Worm (Caenorhabditis elegans) whole organism, L2 larva: ENCODE data around the gene bca-1.

Source experiments
- C34F6.9 ChIP-seq: fragments of 150-350 bp; optimal IDR thresholded peaks from 2 replicates; lab custom pipeline; 2014; ENCODE audit warnings: missing biosample characterization, missing genetic modification characterization
- F13H6.1 ChIP-seq: sonication (generic microtip); optimal IDR thresholded peaks from 2 replicates; lab custom pipeline; 2016; ENCODE audit warnings: missing genetic modification characterization, missing compliant biosample characterization
- R02D3.7 ChIP-seq: fragments of 150-350 bp; optimal IDR thresholded peaks from 2 replicates; lab custom pipeline; 2014; ENCODE audit warnings: missing biosample characterization, missing genetic modification characterization
- Y55F3AM.14 ChIP-seq: fragments of 200-800 bp; sonication (Bioruptor generic); optimal IDR thresholded peaks from 2 replicates; lab custom pipeline; 2018; ENCODE audit warnings: mild to moderate bottlenecking, missing genetic modification characterization, missing compliant biosample characterization
- ZK546.5 ChIP-seq: sonication (generic microtip); optimal IDR thresholded peaks from 2 replicates; lab custom pipeline; 2017; ENCODE audit warnings: missing biosample characterization, missing genetic modification characterization
- alr-1 ChIP-seq: fragments of 150-350 bp; optimal IDR thresholded peaks from 2 replicates; lab custom pipeline; 2014; ENCODE audit warnings: missing biosample characterization, missing genetic modification characterization
- aly-2 ChIP-seq: fragments of 150-350 bp; optimal IDR thresholded peaks from 2 replicates; lab custom pipeline; 2014; ENCODE audit warnings: missing biosample characterization, missing genetic modification characterization
- blmp-1 ChIP-seq: sonication (generic microtip); optimal IDR thresholded peaks from 2 replicates; lab custom pipeline; 2017; ENCODE audit warnings: missing genetic modification characterization, mild to moderate bottlenecking, missing compliant biosample characterization, antibody characterized with exemption, moderate library complexity; ENCODE audit not compliant: insufficient read depth
- ceh-82 ChIP-seq: fragments of 150-350 bp; optimal IDR thresholded peaks from 2 replicates; lab custom pipeline; 2014; ENCODE audit warnings: missing biosample characterization, missing genetic modification characterization
- crh-2 ChIP-seq: sonication (generic microtip); optimal IDR thresholded peaks from 2 replicates; lab custom pipeline; 2017; ENCODE audit warnings: missing biosample characterization, missing genetic modification characterization
- dmd-4 ChIP-seq: sonication (generic microtip); optimal IDR thresholded peaks from 2 replicates; lab custom pipeline; 2017; ENCODE audit warnings: missing biosample characterization, missing genetic modification characterization
- egl-27 ChIP-seq: sonication (generic microtip); optimal IDR thresholded peaks from 3 replicates; lab custom pipeline; 2017; ENCODE audit warnings: missing biosample characterization, missing genetic modification reagents, missing genetic modification characterization
- elt-1 ChIP-seq: fragments of 150-350 bp; optimal IDR thresholded peaks from 2 replicates; lab custom pipeline; 2014; ENCODE audit warnings: missing biosample characterization, missing genetic modification characterization
- fos-1 ChIP-seq: fragments of 150-350 bp; optimal IDR thresholded peaks from 2 replicates; lab custom pipeline; 2014; ENCODE audit warnings: missing biosample characterization, missing genetic modification characterization
- lin-13 ChIP-seq: fragments of 150-350 bp; optimal IDR thresholded peaks from 2 replicates; lab custom pipeline; 2014; ENCODE audit warnings: missing biosample characterization, missing genetic modification reagents, missing genetic modification characterization
- lin-39 ChIP-seq: fragments of 150-350 bp; optimal IDR thresholded peaks from 2 replicates; lab custom pipeline; 2014; ENCODE audit warnings: missing biosample characterization, missing genetic modification reagents, missing genetic modification characterization
- lsy-2 ChIP-seq, 2 experiments: fragments of 150-350 bp in 1 of 2; sonication (generic microtip) in 1 of 2; optimal IDR thresholded peaks; 2 replicates each; lab custom pipeline; 2014 to 2017; ENCODE audit warnings: missing biosample characterization in 2 of 2, missing genetic modification characterization in 2 of 2
- mab-5 ChIP-seq: fragments of 150-350 bp; optimal IDR thresholded peaks from 2 replicates; lab custom pipeline; 2014; ENCODE audit warnings: missing biosample characterization, missing genetic modification characterization
- mbf-1 ChIP-seq: sonication (generic microtip); optimal IDR thresholded peaks from 2 replicates; lab custom pipeline; 2017; ENCODE audit warnings: missing biosample characterization, missing genetic modification characterization
- mdl-1 ChIP-seq, 2 experiments: fragments of 150-350 bp in 1 of 2; sonication (generic microtip) in 1 of 2; optimal IDR thresholded peaks; 2 replicates each; lab custom pipeline; 2017; ENCODE audit warnings: missing biosample characterization in 2 of 2, missing genetic modification characterization in 2 of 2
- nhr-11 ChIP-seq: fragments of 150-350 bp; optimal IDR thresholded peaks from 2 replicates; lab custom pipeline; 2014; ENCODE audit warnings: missing biosample characterization, missing genetic modification characterization
- nhr-129 ChIP-seq: fragments of 150-350 bp; optimal IDR thresholded peaks from 2 replicates; lab custom pipeline; 2014; ENCODE audit warnings: missing biosample characterization, missing genetic modification characterization
- nhr-21 ChIP-seq: fragments of 150-350 bp; optimal IDR thresholded peaks from 2 replicates; lab custom pipeline; 2014; ENCODE audit warnings: missing biosample characterization, missing genetic modification characterization
- nhr-23 ChIP-seq: fragments of 150-350 bp; optimal IDR thresholded peaks from 2 replicates; lab custom pipeline; 2014; ENCODE audit warnings: missing biosample characterization, missing genetic modification reagents, missing genetic modification characterization
- nhr-237 ChIP-seq: fragments of 150-350 bp; optimal IDR thresholded peaks from 2 replicates; lab custom pipeline; 2014; ENCODE audit warnings: missing biosample characterization, missing genetic modification characterization
- nhr-6 ChIP-seq: fragments of 150-350 bp; optimal IDR thresholded peaks from 2 replicates; lab custom pipeline; 2014; ENCODE audit warnings: missing biosample characterization, missing genetic modification characterization
- nhr-77 ChIP-seq: fragments of 150-350 bp; optimal IDR thresholded peaks from 2 replicates; lab custom pipeline; 2014; ENCODE audit warnings: missing biosample characterization, missing genetic modification characterization
- peb-1 ChIP-seq: fragments of 150-350 bp; optimal IDR thresholded peaks from 2 replicates; lab custom pipeline; 2014; ENCODE audit warnings: missing biosample characterization, missing genetic modification characterization
- sem-4 ChIP-seq: fragments of 150-350 bp; optimal IDR thresholded peaks from 2 replicates; lab custom pipeline; 2014; ENCODE audit warnings: missing biosample characterization, missing genetic modification reagents, missing genetic modification characterization
- sma-3 ChIP-seq: sonication (generic microtip); optimal IDR thresholded peaks from 2 replicates; lab custom pipeline; 2016; ENCODE audit warnings: missing genetic modification reagents, missing genetic modification characterization, missing compliant biosample characterization
- sma-9 ChIP-seq, 2 experiments: fragments of 150-350 bp in 1 of 2; sonication (generic microtip) in 1 of 2; optimal IDR thresholded peaks; 2 replicates each; lab custom pipeline; 2014 to 2016; ENCODE audit warnings: missing genetic modification characterization in 2 of 2, mild to moderate bottlenecking in 1 of 2, missing biosample characterization in 1 of 2, missing compliant biosample characterization in 1 of 2, missing genetic modification reagents in 1 of 2, moderate library complexity in 1 of 2
- unc-39 ChIP-seq: fragments of 150-350 bp; optimal IDR thresholded peaks from 2 replicates; lab custom pipeline; 2014; ENCODE audit warnings: missing biosample characterization, missing genetic modification characterization
- unc-55 ChIP-seq: fragments of 150-350 bp; sonication (generic microtip); optimal IDR thresholded peaks from 3 replicates; lab custom pipeline; 2014; ENCODE audit warnings: missing biosample characterization, missing genetic modification reagents, missing genetic modification characterization
- unc-62 ChIP-seq: fragments of 150-350 bp; optimal IDR thresholded peaks from 2 replicates; lab custom pipeline; 2014; ENCODE audit warnings: missing biosample characterization, missing genetic modification reagents, missing genetic modification characterization
- zag-1 ChIP-seq: fragments of 150-350 bp; optimal IDR thresholded peaks from 2 replicates; lab custom pipeline; 2014; ENCODE audit warnings: missing biosample characterization, missing genetic modification characterization
- ztf-11 ChIP-seq: sonication (generic microtip); optimal IDR thresholded peaks from 2 replicates; lab custom pipeline; 2017; ENCODE audit warnings: missing biosample characterization, missing genetic modification characterization

bca-1 gene

DNA sequence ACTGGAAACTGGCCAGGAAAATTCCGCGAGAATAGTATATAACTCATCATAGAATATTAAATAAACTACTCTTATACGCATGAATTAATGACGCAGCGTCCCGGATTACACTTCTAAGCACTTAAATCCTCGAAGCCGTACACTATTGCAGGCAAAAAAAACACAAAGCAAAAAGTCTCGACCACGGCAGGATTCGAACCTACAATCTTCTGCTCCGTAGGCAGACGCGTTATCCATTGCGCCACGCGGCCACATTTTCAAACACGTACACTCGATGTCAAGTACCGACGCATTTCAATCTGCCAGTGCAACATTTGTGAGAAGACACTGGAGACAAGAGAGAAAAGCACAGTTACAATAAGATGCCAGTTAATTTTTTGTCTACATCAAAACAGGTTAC is 15.3 kb upstream of the bca-1 start:
- no peak for TF ChIP-seq alr-1 (tag; lab: Kevin White, UChicago)
- peak; percentile 27 for TF ChIP-seq nhr-21 (tag; lab: Kevin White, UChicago)
- peak in 1 of 2 experiments; percentile 21 for TF ChIP-seq lsy-2 (tag; optimal IDR thresholded peaks at IDR 0.05; lab: Kevin White, UChicago)
- TF ChIP-seq nhr-6 (tag; lab: Kevin White, UChicago) = no peak
- peak; percentile 34 for TF ChIP-seq Y55F3AM.14 (GFP tag; lab: Kevin White, UChicago)
- TF ChIP-seq R02D3.7 (tag; lab: Kevin White, UChicago) = no peak
- peak; percentile 53 for TF ChIP-seq egl-27 (tag; lab: Kevin White, UChicago)
- no peak for TF ChIP-seq nhr-77 (tag; lab: Kevin White, UChicago)
- TF ChIP-seq C34F6.9 (tag; lab: Kevin White, UChicago) = peak; percentile 57
- TF ChIP-seq ceh-82 (tag; lab: Kevin White, UChicago) = no peak
- TF ChIP-seq ztf-11 (tag; lab: Kevin White, UChicago) = no peak
- TF ChIP-seq unc-62 = no peak
- peak; percentile 43 for TF ChIP-seq lin-13
- no peak for TF ChIP-seq dmd-4 (tag; lab: Kevin White, UChicago)
- no peak for TF ChIP-seq nhr-11
- no peak for TF ChIP-seq peb-1 (tag; lab: Kevin White, UChicago)
- peak; percentile 38 for TF ChIP-seq F13H6.1 (tag; lab: Kevin White, UChicago)
- no peak for TF ChIP-seq ZK546.5 (tag; lab: Kevin White, UChicago)
- TF ChIP-seq sem-4 = peak; percentile 20
- TF ChIP-seq crh-2 (tag; lab: Kevin White, UChicago) = peak; percentile 44
- peak; percentile 38 for TF ChIP-seq unc-55
- peak; percentile 83 for TF ChIP-seq nhr-129 (tag; lab: Kevin White, UChicago)
- peak; percentile 12 for TF ChIP-seq fos-1 (tag; lab: Kevin White, UChicago)
- TF ChIP-seq mab-5 (tag; lab: Kevin White, UChicago) = peak; percentile 11
- TF ChIP-seq sma-3 (GFP tag; lab: Kevin White, UChicago) = peak; percentile 35
- TF ChIP-seq sma-9 (GFP tag; optimal IDR thresholded peaks at IDR 0.05; lab: Kevin White, UChicago) = peak; percentile 76
- no peak for TF ChIP-seq sma-9 (tag; optimal IDR thresholded peaks at IDR 0.05; lab: Kevin White, UChicago)

- TF ChIP-seq unc-55 (no peak), mbf-1 (tag; lab: Kevin White, UChicago) (no peak), zag-1 (tag; lab: Kevin White, UChicago) (no peak), blmp-1 (no peak), nhr-129 (tag; lab: Kevin White, UChicago) (no peak), unc-39 (tag; lab: Kevin White, UChicago) (no peak), ceh-82 (tag; lab: Kevin White, UChicago) (no peak), Y55F3AM.14 (GFP tag; lab: Kevin White, UChicago) (no peak), lin-39 (tag; lab: Kevin White, UChicago) (no peak), mab-5 (tag; lab: Kevin White, UChicago) (no peak), nhr-6 (tag; lab: Kevin White, UChicago) (no peak)
These were observed 12.0 kb upstream of the bca-1 start, which contains the start of gene lrch-1 for ce11 chrX:6216551-6216950. TSS of gene lrch-1 (minus strand) at chrX:6216651.

- TF ChIP-seq sem-4 = no peak
- no peak for TF ChIP-seq blmp-1
- no peak for TF ChIP-seq R02D3.7 (tag; lab: Kevin White, UChicago)
- TF ChIP-seq nhr-237 (tag; lab: Kevin White, UChicago) = no peak
- TF ChIP-seq mdl-1 (tag; optimal IDR thresholded peaks at IDR 0.05; lab: Kevin White, UChicago) = no peak
- TF ChIP-seq nhr-21 (tag; lab: Kevin White, UChicago) = no peak
- no peak for TF ChIP-seq ztf-11 (tag; lab: Kevin White, UChicago)
- TF ChIP-seq mab-5 (tag; lab: Kevin White, UChicago) = no peak
These were observed 6.8 kb upstream of the bca-1 start for ce11 chrX:6211322-6211820.

DNA sequence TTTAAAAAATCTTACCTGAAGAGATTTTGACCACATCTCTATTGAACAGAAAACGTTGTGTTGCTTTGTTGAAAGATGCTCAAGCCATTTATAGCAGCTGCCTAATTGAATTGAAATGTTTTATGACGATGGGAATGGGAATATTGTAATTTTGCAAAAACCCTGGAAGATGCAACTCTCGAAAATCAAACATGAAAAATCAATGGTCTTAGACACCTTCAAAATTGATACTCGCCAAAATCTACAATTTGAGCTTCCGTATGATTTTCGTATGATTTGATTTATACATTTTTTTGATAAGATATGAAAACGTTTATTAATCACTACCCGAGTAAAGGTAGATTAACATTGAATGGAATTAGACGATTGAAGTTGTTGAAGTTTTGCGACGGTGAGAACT is 3.9 kb upstream of the bca-1 start, which contains the start of gene C14F11.7:
C14F11.7 (minus strand) TSS at position 101 of the 400 bp plus-strand sequence.
- no peak for TF ChIP-seq dmd-4 (tag; lab: Kevin White, UChicago)
- no peak for TF ChIP-seq unc-62
- TF ChIP-seq blmp-1 = no peak
- no peak for TF ChIP-seq R02D3.7 (tag; lab: Kevin White, UChicago)
- TF ChIP-seq unc-55 = no peak
- TF ChIP-seq nhr-23 (tag; lab: Kevin White, UChicago) = no peak
- TF ChIP-seq nhr-11 = no peak
- TF ChIP-seq ZK546.5 (tag; lab: Kevin White, UChicago) = no peak
- no peak for TF ChIP-seq elt-1 (tag; lab: Kevin White, UChicago)
- TF ChIP-seq sem-4 = no peak
- TF ChIP-seq nhr-237 (tag; lab: Kevin White, UChicago) = no peak
- TF ChIP-seq nhr-129 (tag; lab: Kevin White, UChicago) = no peak
- no peak for TF ChIP-seq unc-39 (tag; lab: Kevin White, UChicago)
- no peak for TF ChIP-seq peb-1 (tag; lab: Kevin White, UChicago)
- TF ChIP-seq aly-2 (tag; lab: Kevin White, UChicago) = no peak
- TF ChIP-seq nhr-6 (tag; lab: Kevin White, UChicago) = no peak
- no peak for TF ChIP-seq nhr-21 (tag; lab: Kevin White, UChicago)
